Worm (Caenorhabditis elegans): ENCODE results near the gene ZK285.2.

DNA sequence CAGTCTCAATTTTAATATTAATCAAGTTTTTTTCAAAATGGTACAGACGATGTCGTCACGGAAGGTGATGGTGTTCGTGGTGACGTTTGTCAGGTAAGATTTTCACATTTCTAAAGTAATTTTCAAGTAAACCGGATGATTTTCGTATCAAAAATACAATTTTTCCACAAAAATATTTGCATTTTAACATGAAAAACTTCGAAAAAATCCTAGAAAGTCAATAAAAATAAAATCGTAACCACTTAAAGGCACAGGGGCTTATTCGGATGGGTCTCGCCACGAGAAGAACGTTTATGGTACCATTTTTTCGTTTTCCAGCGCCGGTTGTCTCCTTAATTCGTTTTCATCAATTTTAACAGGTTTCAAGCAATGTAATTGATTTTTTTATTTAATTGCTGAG is 22.4 kb upstream of the ZK285.2 start, which contains the start of gene T10C6.6:
- TF ChIP-seq W03F9.2 (tag; optimal IDR thresholded peaks at IDR 0.05), result no peak
- no peak for TF ChIP-seq him-1 (tag; optimal IDR thresholded peaks at IDR 0.05)
